Worm (Caenorhabditis elegans) whole organism, L4 larva: Measurements from ENCODE around the gene nmad-1.

Source experiments
- aly-2 ChIP-seq: sonication (generic microtip); optimal IDR thresholded peaks from 2 replicates; lab custom pipeline; 2018; ENCODE audit warnings: missing biosample characterization, missing genetic modification characterization
- ctbp-1 ChIP-seq: fragments of 200-800 bp; sonication (Bioruptor generic); IDR thresholded peaks from 2 replicates; pipeline ENCODE4 v1.3.6; 2022; ENCODE audit warnings: missing genetic modification reagents, missing genetic modification characterization, missing compliant biosample characterization
- dpl-1 ChIP-seq: fragments of 150-350 bp; optimal IDR thresholded peaks from 2 replicates; lab custom pipeline; 2014; ENCODE audit warnings: missing biosample characterization, missing genetic modification reagents, missing genetic modification characterization
- hif-1 ChIP-seq, 2 experiments: sonication (generic microtip); optimal IDR thresholded peaks; 2 replicates each; lab custom pipeline; 2016 to 2017; ENCODE audit warnings: missing compliant biosample characterization in 2 of 2, missing genetic modification characterization in 2 of 2, missing genetic modification reagents in 2 of 2, missing genotype in 2 of 2, mild to moderate bottlenecking in 1 of 2
- lin-15B ChIP-seq: fragments of 150-350 bp; sonication (generic microtip); optimal IDR thresholded peaks from 3 replicates; lab custom pipeline; 2014; ENCODE audit warnings: missing biosample characterization, missing genetic modification characterization
- mep-1 ChIP-seq: fragments of 150-350 bp; sonication (generic microtip); optimal IDR thresholded peaks from 3 replicates; lab custom pipeline; 2014; ENCODE audit warnings: missing biosample characterization, missing genetic modification characterization
- mxl-2 ChIP-seq: fragments of 200-800 bp; sonication (Bioruptor generic); conservative IDR thresholded peaks from 2 replicates; pipeline ENCODE4 v1.3.6; 2022; ENCODE audit warnings: missing genetic modification reagents, missing genetic modification characterization, missing compliant biosample characterization
- nhr-102 ChIP-seq: sonication (generic microtip); optimal IDR thresholded peaks from 2 replicates; lab custom pipeline; 2016; ENCODE audit warnings: mild to moderate bottlenecking, missing genetic modification characterization, moderate library complexity, missing compliant biosample characterization
- pqm-1 ChIP-seq: sonication (generic microtip); optimal IDR thresholded peaks from 2 replicates; lab custom pipeline; 2017; ENCODE audit warnings: missing biosample characterization, missing genetic modification characterization
- snpc-1.2 ChIP-seq: fragments of 200-800 bp; sonication (Bioruptor generic); IDR thresholded peaks from 2 replicates; pipeline ENCODE4 v1.3.6; 2022; ENCODE audit warnings: missing genetic modification reagents, missing genetic modification characterization, missing compliant biosample characterization
- snpc-4 ChIP-seq: fragments of 150-350 bp; optimal IDR thresholded peaks from 2 replicates; lab custom pipeline; 2014; ENCODE audit warnings: missing biosample characterization, missing genetic modification characterization
- unc-62 ChIP-seq, 3 experiments: fragments of 150-350 bp in 1 of 3; sonication (generic microtip); optimal IDR thresholded peaks in 2 of 3; peaks in 1 of 3; 1 replicate in 1 of 3; 2 replicates in 2 of 3; lab custom pipeline; 2014 to 2017; ENCODE audit warnings: missing biosample characterization in 3 of 3, missing genetic modification characterization in 3 of 3, missing genetic modification reagents in 3 of 3, missing genotype in 1 of 3

ce11 chrIII:5546730-5547129, 8.0 kb downstream of the nmad-1 start, which contains the start of gene F09F7.5:
- TF ChIP-seq nhr-102 (tag; lab: Kevin White, UChicago) (no peak), mep-1 (tag; lab: Kevin White, UChicago) (no peak), ctbp-1 (GFP tag; lab: Robert Waterston, UW) (no peak), snpc-4 (no peak), dpl-1 (no peak), unc-62 (GFP tag; optimal IDR thresholded peaks at IDR 0.05 in 1 of 2; lab: Kevin White, UChicago) (no peak), unc-62 (tag; optimal IDR thresholded peaks at IDR 0.05; lab: Kevin White, UChicago) (no peak), hif-1 (tag; optimal IDR thresholded peaks at IDR 0.05; lab: Kevin White, UChicago) (no peak), lin-15B (no peak), snpc-1.2 (no peak), mxl-2 (GFP tag; lab: Robert Waterston, UW) (no peak), pqm-1 (tag; lab: Kevin White, UChicago) (peak; percentile 70), aly-2 (tag; lab: Kevin White, UChicago) (no peak)
